Worm (Caenorhabditis elegans) whole organism, L3 larva: ENCODE data around the gene C55A6.7.
"Not testable (repeated sequence)": the region's sequence is repeated elsewhere in the genome, so short reads cannot be mapped to it uniquely, and the experiment has no call there.

Experiments
- aly-2 ChIP-seq: fragments of 150-350 bp; optimal IDR thresholded peaks from 2 replicates; lab custom pipeline; 2014; ENCODE audit warnings: missing biosample characterization, missing genetic modification characterization
- elt-2 ChIP-seq: sonication (generic microtip); optimal IDR thresholded peaks from 2 replicates; lab custom pipeline; 2016; ENCODE audit warnings: missing genetic modification reagents, mild to moderate bottlenecking, missing genetic modification characterization, missing compliant biosample characterization
- lin-39 ChIP-seq: fragments of 150-350 bp; optimal IDR thresholded peaks from 2 replicates; lab custom pipeline; 2018; ENCODE audit warnings: missing biosample characterization, missing genetic modification reagents, missing genetic modification characterization
- nhr-76 ChIP-seq: fragments of 150-350 bp; sonication (generic microtip); optimal IDR thresholded peaks from 5 replicates; lab custom pipeline; 2014; ENCODE audit warnings: missing biosample characterization, missing genetic modification characterization
- unc-62 ChIP-seq: fragments of 150-350 bp; sonication (generic microtip); optimal IDR thresholded peaks from 4 replicates; lab custom pipeline; 2014; ENCODE audit warnings: missing biosample characterization, missing genetic modification reagents, missing genetic modification characterization

DNA sequence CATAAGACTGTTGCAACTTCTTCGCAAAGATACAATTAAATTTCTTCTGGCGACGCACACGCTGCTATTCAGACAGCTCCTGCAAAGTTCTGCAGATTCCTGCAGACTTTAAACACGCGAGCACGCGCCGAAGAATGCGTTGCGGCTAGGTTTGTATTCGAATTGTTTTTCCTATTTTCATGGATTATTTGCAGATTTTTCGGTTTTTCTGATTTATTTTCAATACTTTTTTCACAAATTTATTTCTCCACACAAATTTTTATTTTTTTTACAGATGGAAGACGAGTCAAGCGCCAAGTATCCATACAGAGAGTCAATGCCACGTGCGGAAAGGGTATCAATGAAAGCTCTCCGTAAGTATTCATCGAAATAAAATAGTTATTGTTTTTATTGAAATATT, 44.7 kb downstream of the C55A6.7 start, which contains the start of gene T11F9.7:
- not testable (repeated sequence) for TF ChIP-seq elt-2 (tag; lab: Kevin White, UChicago); unc-62 (GFP tag; lab: Kevin White, UChicago); nhr-76 (tag; lab: Kevin White, UChicago); lin-39; aly-2
